Worm (Caenorhabditis elegans): Measurements from ENCODE around the gene hint-3.

ce11 chrV:7810591-7810990 lies 50.3 kb downstream of the hint-3 start:
- TF ChIP-seq ama-1 (optimal IDR thresholded peaks at IDR 0.05) (no peak), ama-1 (GFP tag; optimal IDR thresholded peaks at IDR 0.05) (no peak), dpff-1 (tag; optimal IDR thresholded peaks at IDR 0.05) (no peak), lin-40 (tag; optimal IDR thresholded peaks at IDR 0.05) (no peak)

Data from whole organism, young adult.